Worm (Caenorhabditis elegans) whole organism, mixed stage, embryonic: ENCODE results near the gene C29F4.3.

ENCODE experiments used
- blmp-1 ChIP-seq: fragments of 150-350 bp; optimal IDR thresholded peaks from 2 replicates; lab custom pipeline; 2014; ENCODE audit warnings: missing biosample characterization, missing genetic modification characterization
- ceh-39 ChIP-seq: fragments of 150-350 bp; optimal IDR thresholded peaks from 2 replicates; lab custom pipeline; 2014; ENCODE audit warnings: missing biosample characterization, missing genetic modification characterization
- hlh-1 ChIP-seq: fragments of 150-350 bp; optimal IDR thresholded peaks from 2 replicates; lab custom pipeline; 2014; ENCODE audit warnings: missing biosample characterization, missing genetic modification reagents, missing genetic modification characterization
- nhr-237 ChIP-seq: fragments of 150-350 bp; optimal IDR thresholded peaks from 2 replicates; lab custom pipeline; 2014; ENCODE audit warnings: missing biosample characterization, missing genetic modification characterization
- pha-4 ChIP-seq: fragments of 150-350 bp; optimal IDR thresholded peaks from 2 replicates; lab custom pipeline; 2018; ENCODE audit warnings: missing biosample characterization, missing genetic modification reagents, missing genetic modification characterization
- snpc-4 ChIP-seq: fragments of 150-350 bp; optimal IDR thresholded peaks from 2 replicates; lab custom pipeline; 2014; ENCODE audit warnings: missing biosample characterization, missing genetic modification characterization
- tbx-8 ChIP-seq: fragments of 200-800 bp; sonication (Bioruptor generic); optimal IDR thresholded peaks from 2 replicates; lab custom pipeline; 2018; ENCODE audit warnings: mild to moderate bottlenecking, missing genetic modification characterization, moderate library complexity, missing compliant biosample characterization
- unc-39 ChIP-seq: fragments of 150-350 bp; optimal IDR thresholded peaks from 2 replicates; lab custom pipeline; 2014; ENCODE audit warnings: missing biosample characterization, missing genetic modification characterization
- ztf-11 ChIP-seq: fragments of 150-350 bp; optimal IDR thresholded peaks from 2 replicates; lab custom pipeline; 2014; ENCODE audit warnings: missing biosample characterization, missing genetic modification characterization

DNA sequence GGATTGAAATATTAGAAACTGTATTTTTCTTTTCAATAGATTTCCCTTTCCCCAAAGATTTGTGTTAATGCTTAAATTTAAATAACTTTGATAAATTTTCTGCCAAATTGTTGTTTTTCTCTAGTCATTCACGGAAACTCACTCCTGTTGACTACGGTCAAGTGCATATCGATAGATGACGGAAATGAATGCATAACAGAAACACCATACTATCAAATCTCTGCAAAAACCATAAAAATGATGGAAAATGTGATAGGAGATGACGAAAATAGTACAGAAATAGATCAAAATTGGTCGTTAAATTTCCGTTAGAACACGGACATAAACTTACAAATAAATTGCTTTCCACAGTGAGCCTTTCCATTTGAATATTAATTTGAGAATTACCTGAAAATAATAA, 5.2 kb upstream of the C29F4.3 start:
- no peak for TF ChIP-seq ztf-11 (tag; lab: Kevin White, UChicago)
- no peak for TF ChIP-seq ceh-39
- TF ChIP-seq unc-39, result no peak
- TF ChIP-seq blmp-1 (tag; lab: Kevin White, UChicago), result no peak
- no peak for TF ChIP-seq hlh-1 (tag; lab: Kevin White, UChicago)
- no peak for TF ChIP-seq pha-4 (tag; lab: Kevin White, UChicago)
- no peak for TF ChIP-seq nhr-237 (tag; lab: Kevin White, UChicago)
- TF ChIP-seq snpc-4 (tag; lab: Kevin White, UChicago), result no peak
- TF ChIP-seq tbx-8 (GFP tag; lab: Kevin White, UChicago), result no peak
